Worm (Caenorhabditis elegans): ENCODE measurements around the gene C04H5.1.

ce11 chrII:14492592-14493196 lies 41.4 kb upstream of the C04H5.1 start:
- TF ChIP-seq nhr-11 (tag; optimal IDR thresholded peaks at IDR 0.05) (no peak), lin-13 (GFP tag; optimal IDR thresholded peaks at IDR 0.05) (no peak), R02D3.7 (tag; optimal IDR thresholded peaks at IDR 0.05) (no peak), mdl-1 (tag; optimal IDR thresholded peaks at IDR 0.05) (no peak), unc-39 (tag; optimal IDR thresholded peaks at IDR 0.05) (no peak), mab-5 (tag; optimal IDR thresholded peaks at IDR 0.05) (no peak)

Measured in whole organism, L2 larva.